Worm (Caenorhabditis elegans): ENCODE measurements around the gene ZC84.6.

- TF ChIP-seq dpl-1 (GFP tag; optimal IDR thresholded peaks at IDR 0.05) (no peak), nhr-84 (tag; optimal IDR thresholded peaks at IDR 0.05) (no peak), pax-3 (tag; optimal IDR thresholded peaks at IDR 0.05) (no peak), aly-2 (tag; optimal IDR thresholded peaks at IDR 0.05) (no peak), mep-1 (tag; optimal IDR thresholded peaks at IDR 0.05) (no peak), sox-4 (tag; optimal IDR thresholded peaks at IDR 0.05) (no peak)
Observed at ce11 chrIII:9177874-9178273, 21.6 kb downstream of the ZC84.6 start.

All from whole organism, L1 larva.